Fruit fly (Drosophila melanogaster) Kc167 (cell line): ENCODE measurements around the gene Iyd.

Experiments used
- Myc ChIP-seq: fragments of >200 bp; optimal IDR thresholded peaks from 2 replicates; lab custom pipeline; 2017; ENCODE audit warnings: missing external identifiers
- Sin3A ChIP-seq: fragments of >200 bp; optimal IDR thresholded peaks from 2 replicates; lab custom pipeline; 2018; ENCODE audit warnings: missing external identifiers
- h ChIP-seq: fragments of >200 bp; optimal IDR thresholded peaks from 3 replicates; lab custom pipeline; 2018; ENCODE audit warnings: missing external identifiers
- psq ChIP-seq: fragments of >200 bp; optimal IDR thresholded peaks from 2 replicates; lab custom pipeline; 2017; ENCODE audit warnings: missing external identifiers
- ttk ChIP-seq: sonication (Bioruptor generic); optimal IDR thresholded peaks from 2 replicates; lab custom pipeline; 2017; ENCODE audit warnings: missing external identifiers

- no peak for TF ChIP-seq Myc (lab: Kevin White, UChicago)
- TF ChIP-seq psq (lab: Kevin White, UChicago), result no peak
- no peak for TF ChIP-seq Sin3A (lab: Kevin White, UChicago)
- no peak for TF ChIP-seq h
- TF ChIP-seq ttk (lab: Kevin White, UChicago), result no peak
Measured at dm6 chr3L:11071057-11071456, 25.0 kb downstream of the Iyd start.
